Worm (Caenorhabditis elegans) whole organism, L2 larva: ENCODE data around the gene nrde-1.

ENCODE experiments used
- C34F6.9 ChIP-seq: fragments of 150-350 bp; optimal IDR thresholded peaks from 2 replicates; lab custom pipeline; 2014; ENCODE audit warnings: missing biosample characterization, missing genetic modification characterization
- alr-1 ChIP-seq: fragments of 150-350 bp; optimal IDR thresholded peaks from 2 replicates; lab custom pipeline; 2014; ENCODE audit warnings: missing biosample characterization, missing genetic modification characterization
- ceh-82 ChIP-seq: fragments of 150-350 bp; optimal IDR thresholded peaks from 2 replicates; lab custom pipeline; 2014; ENCODE audit warnings: missing biosample characterization, missing genetic modification characterization
- fos-1 ChIP-seq: fragments of 150-350 bp; optimal IDR thresholded peaks from 2 replicates; lab custom pipeline; 2014; ENCODE audit warnings: missing biosample characterization, missing genetic modification characterization
- lin-39 ChIP-seq: fragments of 150-350 bp; optimal IDR thresholded peaks from 2 replicates; lab custom pipeline; 2014; ENCODE audit warnings: missing biosample characterization, missing genetic modification reagents, missing genetic modification characterization
- nhr-12 ChIP-seq: fragments of 150-350 bp; optimal IDR thresholded peaks from 2 replicates; lab custom pipeline; 2014; ENCODE audit warnings: missing biosample characterization, missing genetic modification characterization
- nhr-237 ChIP-seq: fragments of 150-350 bp; optimal IDR thresholded peaks from 2 replicates; lab custom pipeline; 2014; ENCODE audit warnings: missing biosample characterization, missing genetic modification characterization
- nhr-6 ChIP-seq: fragments of 150-350 bp; optimal IDR thresholded peaks from 2 replicates; lab custom pipeline; 2014; ENCODE audit warnings: missing biosample characterization, missing genetic modification characterization
- nhr-77 ChIP-seq: fragments of 150-350 bp; optimal IDR thresholded peaks from 2 replicates; lab custom pipeline; 2014; ENCODE audit warnings: missing biosample characterization, missing genetic modification characterization
- skn-1 ChIP-seq: sonication (generic microtip); optimal IDR thresholded peaks from 2 replicates; lab custom pipeline; 2017; ENCODE audit warnings: missing biosample characterization, missing genetic modification characterization
- zag-1 ChIP-seq: fragments of 150-350 bp; optimal IDR thresholded peaks from 2 replicates; lab custom pipeline; 2014; ENCODE audit warnings: missing biosample characterization, missing genetic modification characterization
- ztf-11 ChIP-seq: sonication (generic microtip); optimal IDR thresholded peaks from 2 replicates; lab custom pipeline; 2017; ENCODE audit warnings: missing biosample characterization, missing genetic modification characterization
- ztf-4 ChIP-seq: fragments of 150-350 bp; optimal IDR thresholded peaks from 2 replicates; lab custom pipeline; 2014; ENCODE audit warnings: missing biosample characterization, missing genetic modification characterization

DNA sequence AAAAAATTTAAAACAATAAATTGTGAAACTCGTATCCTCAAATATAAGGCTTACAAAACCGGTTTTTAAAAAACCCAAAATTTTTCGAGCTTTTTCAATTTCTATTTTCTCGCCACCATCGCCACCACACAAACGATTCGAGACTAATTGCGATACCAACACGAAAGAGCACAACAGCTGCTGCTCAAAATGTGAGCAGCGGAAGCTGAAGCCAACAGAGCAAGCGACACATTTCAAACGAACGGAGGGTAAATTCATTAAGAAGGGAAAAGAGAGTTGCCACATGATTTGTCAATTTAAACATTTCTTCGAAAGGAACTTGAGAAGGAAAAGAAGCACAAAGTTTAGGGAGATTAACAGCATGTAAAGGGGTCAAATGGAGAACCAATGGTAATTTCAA, 34.2 kb upstream of the nrde-1 start:
- no peak for TF ChIP-seq nhr-12 (tag; lab: Kevin White, UChicago)
- no peak for TF ChIP-seq fos-1 (tag; lab: Kevin White, UChicago)
- TF ChIP-seq zag-1 (tag; lab: Kevin White, UChicago), result no peak
- TF ChIP-seq ceh-82 (tag; lab: Kevin White, UChicago), result no peak
- no peak for TF ChIP-seq nhr-77 (tag; lab: Kevin White, UChicago)
- TF ChIP-seq ztf-11 (tag; lab: Kevin White, UChicago), result no peak
- no peak for TF ChIP-seq lin-39 (tag; lab: Kevin White, UChicago)
- TF ChIP-seq C34F6.9 (tag; lab: Kevin White, UChicago), result no peak
- no peak for TF ChIP-seq ztf-4
- TF ChIP-seq nhr-6 (tag; lab: Kevin White, UChicago), result no peak
- TF ChIP-seq alr-1 (tag; lab: Kevin White, UChicago), result no peak
- TF ChIP-seq skn-1 (tag; lab: Kevin White, UChicago), result no peak
- TF ChIP-seq nhr-237 (tag; lab: Kevin White, UChicago), result no peak
